Worm (Caenorhabditis elegans) whole organism, L4/young adult: ENCODE results near the gene nspg-11.

Source experiments
- W03F9.2 ChIP-seq: fragments of 150-350 bp; optimal IDR thresholded peaks from 2 replicates; lab custom pipeline; 2014; ENCODE audit warnings: missing biosample characterization, missing genetic modification characterization
- dao-5 ChIP-seq: sonication (generic microtip); optimal IDR thresholded peaks from 2 replicates; lab custom pipeline; 2016; ENCODE audit warnings: missing genotype, missing genetic modification characterization, moderate library complexity, missing compliant biosample characterization
- him-1 ChIP-seq: sonication (generic microtip); optimal IDR thresholded peaks from 2 replicates; lab custom pipeline; 2016; ENCODE audit warnings: missing genotype, missing genetic modification reagents, missing genetic modification characterization, missing compliant biosample characterization

- TF ChIP-seq him-1: no peak
- TF ChIP-seq dao-5 (tag; lab: Kevin White, UChicago): no peak
- TF ChIP-seq W03F9.2: no peak
These were observed 29.8 kb upstream of the nspg-11 start for ce11 chrIV:9353728-9354127.
